Fruit fly (Drosophila melanogaster): ENCODE measurements around the gene CG43400.

DNA sequence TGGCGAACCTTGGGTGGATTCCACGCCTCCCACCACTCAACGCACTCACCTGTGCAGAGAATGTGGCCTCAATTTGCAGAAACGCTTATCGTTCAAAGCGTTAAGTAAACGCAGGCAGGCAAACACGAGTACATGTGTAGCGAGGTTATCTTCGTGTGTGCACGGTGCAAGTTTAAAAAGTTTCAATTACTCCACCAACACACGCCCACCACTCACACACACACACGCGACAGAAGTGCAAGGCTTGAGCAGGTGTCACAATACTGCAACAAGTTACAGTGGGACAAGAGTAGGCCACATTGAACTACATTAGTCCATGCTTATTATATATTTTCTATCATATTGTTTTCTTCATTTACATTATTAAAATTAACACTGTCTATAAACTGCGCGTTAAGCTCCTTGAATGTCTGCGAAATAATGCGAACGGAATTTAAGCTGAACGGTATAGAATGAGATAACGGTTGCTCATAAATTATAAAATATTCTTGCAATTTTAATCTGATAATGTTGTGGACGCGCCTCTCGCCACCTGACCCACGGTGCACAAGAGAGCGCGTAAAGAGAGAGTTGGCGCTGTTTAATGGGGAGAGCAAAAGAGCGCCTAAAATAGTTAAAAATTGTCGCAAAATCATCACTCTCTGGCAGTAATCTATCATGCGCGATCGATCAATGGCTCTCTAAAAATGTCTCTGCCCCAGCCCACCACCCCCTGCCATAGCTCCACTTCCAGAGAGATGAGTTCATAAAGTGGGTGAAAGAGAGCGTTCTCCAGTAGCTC, 44.2 kb downstream of the CG43400 start:
- TF ChIP-seq CG8478 (optimal IDR thresholded peaks at IDR 0.05) (no peak), pan (optimal IDR thresholded peaks at IDR 0.05) (no peak), psq (optimal IDR thresholded peaks at IDR 0.05) (no peak), Dll (optimal IDR thresholded peaks at IDR 0.05) (no peak), usp (GFP tag; optimal IDR thresholded peaks at IDR 0.05) (no peak), EcR (GFP tag; optimal IDR thresholded peaks at IDR 0.05) (peak in 1 of 2 experiments; percentile 65)
